Worm (Caenorhabditis elegans): Measurements from ENCODE around the gene srh-304.
"Not testable (repeated sequence)": the region's sequence is repeated elsewhere in the genome, so short reads cannot be mapped to it uniquely, and the experiment has no call there.

ce11 chrV:17865309-17865708, 36.9 kb downstream of the srh-304 start, which contains the start of gene Y59A8A.8:
- not testable (repeated sequence) for TF ChIP-seq flt-1 (GFP tag; IDR thresholded peaks at IDR 0.05); tbx-37 (GFP tag; conservative IDR thresholded peaks at IDR 0.05)
